Fruit fly (Drosophila melanogaster) whole organism, embryonic: ENCODE results near the gene LanB1.

ENCODE experiments used
- ATbp ChIP-seq: fragments of 200-800 bp; sonication (Bioruptor generic); optimal IDR thresholded peaks from 2 replicates; lab custom pipeline; 2017; ENCODE audit warnings: missing biosample characterization, mild to moderate bottlenecking, missing genetic modification characterization, missing genetic modification reagents
- Adf1 ChIP-seq: fragments of 200-800 bp; sonication (Bioruptor generic); IDR thresholded peaks from 2 replicates; pipeline ENCODE4 v1.3.6; 2022; ENCODE audit warnings: missing biosample characterization, missing genetic modification characterization
- BEAF-32 ChIP-seq: fragments of 200-800 bp; sonication (Bioruptor generic); optimal IDR thresholded peaks from 3 replicates; lab custom pipeline; 2017; ENCODE audit warnings: missing biosample characterization, missing genetic modification characterization, mild to moderate bottlenecking, moderate library complexity, missing genetic modification reagents
- CG11085 ChIP-seq: fragments of 200-800 bp; sonication (Bioruptor generic); IDR thresholded peaks from 2 replicates; pipeline ENCODE4 v1.3.6; 2022; ENCODE audit warnings: missing biosample characterization, missing genetic modification characterization
- CG11398 ChIP-seq: fragments of 200-800 bp; sonication (Bioruptor generic); optimal IDR thresholded peaks from 2 replicates; lab custom pipeline; 2016; ENCODE audit warnings: missing biosample characterization, missing genetic modification characterization
- CG12299 ChIP-seq: fragments of 200-800 bp; sonication (Bioruptor generic); optimal IDR thresholded peaks from 2 replicates; lab custom pipeline; 2018; ENCODE audit warnings: missing biosample characterization, mild to moderate bottlenecking, missing genetic modification characterization
- CG1233 ChIP-seq: fragments of 200-800 bp; sonication (Bioruptor generic); optimal IDR thresholded peaks from 4 replicates; lab custom pipeline; 2018; ENCODE audit warnings: missing biosample characterization, mild to moderate bottlenecking, missing genetic modification characterization
- CG12659 ChIP-seq: fragments of 200-800 bp; sonication (Bioruptor generic); optimal IDR thresholded peaks from 3 replicates; lab custom pipeline; 2017; ENCODE audit warnings: mild to moderate bottlenecking, missing biosample characterization, missing genetic modification reagents, missing genetic modification characterization
- CG13624 ChIP-seq: fragments of 200-800 bp; sonication (Bioruptor generic); optimal IDR thresholded peaks from 2 replicates; lab custom pipeline; 2016; ENCODE audit warnings: missing biosample characterization, missing genetic modification characterization
- CG14965 ChIP-seq: fragments of 200-800 bp; sonication (Bioruptor generic); optimal IDR thresholded peaks from 2 replicates; lab custom pipeline; 2016; ENCODE audit warnings: missing biosample characterization, missing genetic modification characterization, borderline replicate concordance
- CG15269 ChIP-seq: fragments of 200-800 bp; sonication (Bioruptor generic); optimal IDR thresholded peaks from 2 replicates; lab custom pipeline; 2018; ENCODE audit warnings: missing biosample characterization, mild to moderate bottlenecking, missing genetic modification characterization, moderate library complexity
- CG17328 ChIP-seq: fragments of 200-800 bp; sonication (Bioruptor generic); IDR thresholded peaks from 2 replicates; pipeline ENCODE4 v1.3.6; 2022; ENCODE audit warnings: missing biosample characterization, missing genetic modification characterization
- CG17912 ChIP-seq: fragments of 200-800 bp; sonication (Bioruptor generic); optimal IDR thresholded peaks from 2 replicates; lab custom pipeline; 2018; ENCODE audit warnings: missing biosample characterization, mild to moderate bottlenecking, missing genetic modification characterization
- CG18599 ChIP-seq: fragments of 200-800 bp; sonication (Bioruptor generic); optimal IDR thresholded peaks from 3 replicates; lab custom pipeline; 2017; ENCODE audit warnings: missing biosample characterization, missing genetic modification characterization, mild to moderate bottlenecking, moderate library complexity, missing genetic modification reagents
- CG18619 ChIP-seq: fragments of 200-800 bp; sonication (Bioruptor generic); optimal IDR thresholded peaks from 3 replicates; lab custom pipeline; 2017; ENCODE audit warnings: missing biosample characterization, mild to moderate bottlenecking, missing genetic modification characterization
- CG31365 ChIP-seq: fragments of 200-800 bp; sonication (Bioruptor generic); optimal IDR thresholded peaks from 2 replicates; lab custom pipeline; 2018; ENCODE audit warnings: missing biosample characterization, mild to moderate bottlenecking, missing genetic modification characterization
- CG32772 ChIP-seq: fragments of 200-800 bp; sonication (Bioruptor generic); IDR thresholded peaks from 2 replicates; pipeline ENCODE4 v1.3.6; 2022; ENCODE audit warnings: missing biosample characterization, missing genetic modification characterization
- CG42726 ChIP-seq: fragments of 200-800 bp; sonication (Bioruptor generic); IDR thresholded peaks from 2 replicates; pipeline ENCODE4 v1.3.6; 2022; ENCODE audit warnings: missing biosample characterization, missing genetic modification characterization; ENCODE audit not compliant: partially characterized antibody
- CG4282 ChIP-seq: fragments of 200-800 bp; sonication (Bioruptor generic); optimal IDR thresholded peaks from 2 replicates; lab custom pipeline; 2016; ENCODE audit warnings: missing biosample characterization, missing genetic modification characterization
- CG6765 ChIP-seq: fragments of 200-800 bp; sonication (Bioruptor generic); optimal IDR thresholded peaks from 3 replicates; lab custom pipeline; 2017; ENCODE audit warnings: missing biosample characterization, mild to moderate bottlenecking, missing genetic modification characterization
- CG7372 ChIP-seq: fragments of 200-800 bp; sonication (Bioruptor generic); IDR thresholded peaks from 2 replicates; pipeline ENCODE4 v1.3.6; 2022; ENCODE audit warnings: missing biosample characterization, missing genetic modification characterization
- CG8281 ChIP-seq: fragments of 200-800 bp; sonication (Bioruptor generic); optimal IDR thresholded peaks from 2 replicates; lab custom pipeline; 2018; ENCODE audit warnings: missing biosample characterization, mild to moderate bottlenecking, missing genetic modification characterization, moderate library complexity
- CG9609 ChIP-seq: fragments of 200-800 bp; sonication (Bioruptor generic); optimal IDR thresholded peaks from 3 replicates; lab custom pipeline; 2016; ENCODE audit warnings: missing biosample characterization, missing genetic modification characterization
- CG9932 ChIP-seq: fragments of 200-800 bp; sonication (Bioruptor generic); IDR thresholded peaks from 2 replicates; pipeline ENCODE4 v1.3.6; 2022; ENCODE audit warnings: missing biosample characterization, missing genetic modification characterization
- Deaf1 ChIP-seq: fragments of 200-800 bp; optimal IDR thresholded peaks from 3 replicates; lab custom pipeline; 2019; ENCODE audit warnings: missing biosample characterization, mild to moderate bottlenecking, missing genetic modification characterization, moderate library complexity
- Fer2 ChIP-seq: fragments of 200-800 bp; sonication (Bioruptor generic); optimal IDR thresholded peaks from 2 replicates; lab custom pipeline; 2018; ENCODE audit warnings: missing biosample characterization, mild to moderate bottlenecking, missing genetic modification characterization, moderate library complexity
- Fer3 ChIP-seq: fragments of 200-800 bp; sonication (Bioruptor generic); optimal IDR thresholded peaks from 2 replicates; lab custom pipeline; 2018; ENCODE audit warnings: missing biosample characterization, mild to moderate bottlenecking, missing genetic modification characterization, moderate library complexity
- HmgD ChIP-seq: fragments of 200-800 bp; sonication (Bioruptor generic); optimal IDR thresholded peaks from 3 replicates; lab custom pipeline; 2016; ENCODE audit warnings: missing biosample characterization, missing genetic modification characterization
- Lhr ChIP-seq: fragments of 200-800 bp; sonication (Bioruptor generic); optimal IDR thresholded peaks from 3 replicates; lab custom pipeline; 2017; ENCODE audit warnings: mild to moderate bottlenecking, missing biosample characterization, missing genetic modification reagents, missing genetic modification characterization
- Med ChIP-seq: fragments of 200-800 bp; sonication (Bioruptor generic); peaks from one replicate; lab custom pipeline; 2016; ENCODE audit warnings: missing biosample characterization, missing genetic modification characterization, mild to moderate bottlenecking, inconsistent platforms, moderate library complexity
- Nf-YC ChIP-seq: fragments of 200-800 bp; optimal IDR thresholded peaks from 3 replicates; lab custom pipeline; 2019; ENCODE audit warnings: missing biosample characterization, mild to moderate bottlenecking, missing genetic modification characterization, moderate library complexity
- Vsx1 ChIP-seq: fragments of 200-800 bp; sonication (Bioruptor generic); optimal IDR thresholded peaks from 2 replicates; lab custom pipeline; 2017; ENCODE audit warnings: missing biosample characterization, mild to moderate bottlenecking, missing genetic modification characterization, missing genetic modification reagents
- Xrp1 ChIP-seq: fragments of 200-800 bp; sonication (Bioruptor generic); IDR thresholded peaks from 2 replicates; pipeline ENCODE4 v1.3.6; 2022; ENCODE audit warnings: missing biosample characterization, missing genetic modification characterization
- amos ChIP-seq: fragments of 200-800 bp; sonication (Bioruptor generic); IDR thresholded peaks from 2 replicates; pipeline ENCODE4 v1.3.6; 2022; ENCODE audit warnings: missing biosample characterization, missing genetic modification characterization; ENCODE audit not compliant: partially characterized antibody
- cad ChIP-seq: fragments of >200 bp; optimal IDR thresholded peaks from 2 replicates; lab custom pipeline; 2017; ENCODE audit warnings: missing biosample characterization, missing genetic modification characterization
- dati ChIP-seq: fragments of 200-800 bp; sonication (Bioruptor generic); IDR thresholded peaks from 2 replicates; pipeline ENCODE4 v1.3.6; 2022; ENCODE audit warnings: missing biosample characterization, missing genetic modification characterization
- ems ChIP-seq: fragments of 200-800 bp; sonication (Bioruptor generic); optimal IDR thresholded peaks from 3 replicates; lab custom pipeline; 2016; ENCODE audit warnings: missing biosample characterization, missing genetic modification characterization
- gsb ChIP-seq: fragments of 200-800 bp; sonication (Bioruptor generic); IDR thresholded peaks from 2 replicates; pipeline ENCODE4 v1.3.6; 2022; ENCODE audit warnings: missing biosample characterization, missing genetic modification characterization
- ham ChIP-seq: fragments of 200-800 bp; sonication (Bioruptor generic); IDR thresholded peaks from 2 replicates; pipeline ENCODE4 v1.3.6; 2022; ENCODE audit warnings: missing biosample characterization, missing genetic modification characterization
- her ChIP-seq: fragments of 200-800 bp; sonication (Bioruptor generic); optimal IDR thresholded peaks from 2 replicates; lab custom pipeline; 2016; ENCODE audit warnings: missing biosample characterization, missing genetic modification characterization
- lbe ChIP-seq: fragments of 200-800 bp; sonication (Bioruptor generic); optimal IDR thresholded peaks from 2 replicates; lab custom pipeline; 2016; ENCODE audit warnings: missing biosample characterization, mild to moderate bottlenecking, missing genetic modification characterization
- lilli ChIP-seq: fragments of 200-800 bp; sonication (Bioruptor generic); optimal IDR thresholded peaks from 3 replicates; lab custom pipeline; 2016; ENCODE audit warnings: missing biosample characterization, missing genetic modification characterization
- lmd ChIP-seq: fragments of 200-800 bp; sonication (Bioruptor generic); IDR thresholded peaks from 2 replicates; pipeline ENCODE4 v1.3.6; 2022; ENCODE audit warnings: missing biosample characterization, missing genetic modification characterization
- nom ChIP-seq: fragments of 200-800 bp; sonication (Bioruptor generic); optimal IDR thresholded peaks from 2 replicates; lab custom pipeline; 2017; ENCODE audit warnings: missing biosample characterization, missing genetic modification characterization, mild to moderate bottlenecking, moderate library complexity, missing genetic modification reagents
- otp ChIP-seq: fragments of 200-800 bp; sonication (Bioruptor generic); IDR thresholded peaks from 3 replicates; pipeline ENCODE4, ENCODE4 v1.3.6; 2022; ENCODE audit warnings: missing biosample characterization, missing genetic modification characterization
- sc ChIP-seq, 3 experiments: fragments of >200 bp in 2 of 3; fragments of 200-800 bp in 1 of 3; sonication (Bioruptor generic) in 1 of 3; optimal IDR thresholded peaks; 2 replicates in 2 of 3; 3 replicates in 1 of 3; lab custom pipeline; 2017; ENCODE audit warnings: mild to moderate bottlenecking in 1 of 3, missing biosample characterization in 1 of 3, missing genetic modification characterization in 1 of 3, missing genetic modification reagents in 1 of 3
- slou ChIP-seq: fragments of 200-800 bp; sonication (Bioruptor generic); optimal IDR thresholded peaks from 3 replicates; lab custom pipeline; 2016; ENCODE audit warnings: missing biosample characterization, missing genetic modification characterization
- tll ChIP-seq, 2 experiments: fragments of 200-800 bp in 1 of 2; fragments of >200 bp in 1 of 2; sonication (Bioruptor generic) in 1 of 2; optimal IDR thresholded peaks; 2 replicates each; lab custom pipeline; 2017 to 2019; ENCODE audit warnings: missing biosample characterization in 2 of 2, missing genetic modification characterization in 2 of 2, mild to moderate bottlenecking in 1 of 2, moderate library complexity in 1 of 2
- yki ChIP-seq: fragments of >200 bp; optimal IDR thresholded peaks from 3 replicates; lab custom pipeline; 2018

The LanB1 gene

dm6 chr2L:7821279-7821848, 10.1 kb downstream of the LanB1 start (continued):
- 0 out of 2 replicates have a peak, but pooled peaks have one; percentile 8 for TF ChIP-seq dati (GFP tag; lab: Robert Waterston, UW)
- TF ChIP-seq ATbp (GFP tag; lab: Kevin White, UChicago), result no peak
- no peak for TF ChIP-seq CG4282 (GFP tag; lab: Kevin White, UChicago)
- peak; percentile 50; the same call in 1 of the 2 replicates for TF ChIP-seq CG17328 (GFP tag; lab: Robert Waterston, UW)
- TF ChIP-seq CG15269 (tag; lab: Kevin White, UChicago), result peak; percentile 62
- TF ChIP-seq tll (GFP tag; optimal IDR thresholded peaks at IDR 0.05; lab: Kevin White, UChicago), result no peak
- TF ChIP-seq Vsx1 (GFP tag; lab: Kevin White, UChicago), result no peak
- TF ChIP-seq Deaf1 (tag; lab: Kevin White, UChicago), result no peak
- peak; percentile 73 for TF ChIP-seq CG18599 (GFP tag; lab: Kevin White, UChicago)
- peak; percentile 85 for TF ChIP-seq BEAF-32 (GFP tag; lab: Kevin White, UChicago)
- TF ChIP-seq CG12659 (GFP tag; lab: Kevin White, UChicago), result peak; percentile 54
- peak; percentile 41 for TF ChIP-seq nom
- no peak for TF ChIP-seq CG14965
- TF ChIP-seq gsb (GFP tag; lab: Robert Waterston, UW), result no peak
- peak; percentile 68 for TF ChIP-seq Xrp1 (GFP tag; lab: Robert Waterston, UW)
- TF ChIP-seq CG9609 (GFP tag; lab: Kevin White, UChicago), result peak; percentile 57
- TF ChIP-seq Fer2 (tag; lab: Kevin White, UChicago), result peak; percentile 43
- peak; percentile 23; the same call in 1 of the 2 replicates for TF ChIP-seq CG32772 (GFP tag; lab: Robert Waterston, UW)
- no peak for TF ChIP-seq ham (GFP tag; lab: Robert Waterston, UW)
- TF ChIP-seq CG1233 (GFP tag; lab: Kevin White, UChicago), result no peak
- TF ChIP-seq CG6765, result no peak
- TF ChIP-seq CG7372 (GFP tag; lab: Robert Waterston, UW), result peak; percentile 32; the same call in 1 of the 2 replicates
- peak; percentile 95 for TF ChIP-seq Med (GFP tag; lab: Kevin White, UChicago)
- peak; percentile 64 for TF ChIP-seq lmd (GFP tag; lab: Robert Waterston, UW)
- no peak for TF ChIP-seq CG18619 (GFP tag; lab: Kevin White, UChicago)
- TF ChIP-seq CG9932 (GFP tag; lab: Robert Waterston, UW), result peak; percentile 76
- TF ChIP-seq lilli (GFP tag; lab: Kevin White, UChicago), result peak; percentile 78
- no peak for TF ChIP-seq sc (optimal IDR thresholded peaks at IDR 0.05; lab: Kevin White, UChicago)
- peak; percentile 24 for TF ChIP-seq sc (GFP tag; optimal IDR thresholded peaks at IDR 0.05; lab: Kevin White, UChicago)
- TF ChIP-seq slou (GFP tag; lab: Kevin White, UChicago), result no peak
- TF ChIP-seq otp, result 0 out of 3 replicates have a peak, but pooled peaks have one; percentile 15
- TF ChIP-seq CG11398 (GFP tag; lab: Kevin White, UChicago), result no peak
- peak; percentile 54 for TF ChIP-seq CG8281 (tag; lab: Kevin White, UChicago)
- peak; percentile 20; the same call in 1 of the 2 replicates for TF ChIP-seq Adf1 (GFP tag; lab: Robert Waterston, UW)
- no peak for TF ChIP-seq CG12299 (tag; lab: Kevin White, UChicago)
- TF ChIP-seq amos (GFP tag; lab: Robert Waterston, UW), result peak; percentile 82
- TF ChIP-seq Lhr (GFP tag; lab: Kevin White, UChicago), result no peak
- TF ChIP-seq lbe (GFP tag; lab: Kevin White, UChicago), result peak; percentile 42
- TF ChIP-seq cad (GFP tag; lab: Kevin White, UChicago), result no peak
- peak; percentile 73 for TF ChIP-seq ems (GFP tag; lab: Kevin White, UChicago)
- TF ChIP-seq CG11085 (GFP tag; lab: Robert Waterston, UW), result 0 out of 2 replicates have a peak, but pooled peaks have one; percentile 39
- peak; percentile 64 for TF ChIP-seq her (GFP tag; lab: Kevin White, UChicago)
- no peak for TF ChIP-seq yki
- TF ChIP-seq CG17912 (GFP tag; lab: Kevin White, UChicago), result no peak
- peak; percentile 62 for TF ChIP-seq CG13624 (GFP tag; lab: Kevin White, UChicago)
- peak; percentile 46 for TF ChIP-seq Fer3
- peak; percentile 61 for TF ChIP-seq Nf-YC (tag; lab: Kevin White, UChicago)
- peak; percentile 27 for TF ChIP-seq HmgD (GFP tag; lab: Kevin White, UChicago)
- TF ChIP-seq CG31365 (tag; lab: Kevin White, UChicago), result no peak
- peak; percentile 71; the same call in 1 of the 2 replicates for TF ChIP-seq CG42726 (GFP tag; lab: Robert Waterston, UW)
